Fruit fly (Drosophila melanogaster) whole organism, embryonic: ENCODE results near the gene CG42571.
A peak's percentile ranks its signal among the peaks of the same experiment; 100 is the strongest.

Experiments
- ATbp ChIP-seq: fragments of 200-800 bp; sonication (Bioruptor generic); optimal IDR thresholded peaks from 2 replicates; lab custom pipeline; 2017; ENCODE audit warnings: missing biosample characterization, mild to moderate bottlenecking, missing genetic modification characterization, missing genetic modification reagents
- Bdp1 ChIP-seq: fragments of 200-800 bp; sonication (Bioruptor generic); optimal IDR thresholded peaks from 3 replicates; lab custom pipeline; 2016; ENCODE audit warnings: missing biosample characterization, missing genetic modification characterization
- CG10274 ChIP-seq: fragments of 200-800 bp; sonication (Bioruptor generic); optimal IDR thresholded peaks from 3 replicates; lab custom pipeline; 2017; ENCODE audit warnings: missing biosample characterization, mild to moderate bottlenecking, missing genetic modification characterization
- CG10979 ChIP-seq: fragments of 200-800 bp; sonication (Bioruptor generic); optimal IDR thresholded peaks from 2 replicates; lab custom pipeline; 2018; ENCODE audit warnings: missing biosample characterization, mild to moderate bottlenecking, missing genetic modification characterization, moderate library complexity
- CG11695 ChIP-seq: fragments of 200-800 bp; sonication (Bioruptor generic); IDR thresholded peaks from 3 replicates; pipeline ENCODE4 v1.3.6; 2022; ENCODE audit warnings: missing biosample characterization, missing genetic modification characterization
- CG12236 ChIP-seq: fragments of 200-800 bp; sonication (Bioruptor generic); optimal IDR thresholded peaks from 2 replicates; lab custom pipeline; 2016; ENCODE audit warnings: missing biosample characterization, missing genetic modification characterization
- CG13123 ChIP-seq: fragments of 200-800 bp; sonication (Bioruptor generic); optimal IDR thresholded peaks from 2 replicates; lab custom pipeline; 2016; ENCODE audit warnings: missing biosample characterization, missing genetic modification characterization
- CG13775 ChIP-seq: fragments of 200-800 bp; sonication (Bioruptor generic); optimal IDR thresholded peaks from 3 replicates; lab custom pipeline; 2017; ENCODE audit warnings: missing biosample characterization, mild to moderate bottlenecking, missing genetic modification characterization
- CG17361 ChIP-seq: fragments of 200-800 bp; sonication (Bioruptor generic); IDR thresholded peaks from 3 replicates; pipeline ENCODE4 v1.3.6; 2022; ENCODE audit warnings: missing biosample characterization, missing genetic modification characterization
- CG18764 ChIP-seq: fragments of 200-800 bp; sonication (Bioruptor generic); optimal IDR thresholded peaks from 3 replicates; lab custom pipeline; 2016; ENCODE audit warnings: missing biosample characterization, missing genetic modification characterization
- CG2120 ChIP-seq: fragments of 200-800 bp; sonication (Bioruptor generic); optimal IDR thresholded peaks from 3 replicates; lab custom pipeline; 2016; ENCODE audit warnings: missing biosample characterization, missing genetic modification characterization
- CG2202 ChIP-seq: fragments of 200-800 bp; sonication (Bioruptor generic); optimal IDR thresholded peaks from 2 replicates; lab custom pipeline; 2018; ENCODE audit warnings: missing biosample characterization, mild to moderate bottlenecking, missing genetic modification characterization
- CG2712 ChIP-seq: fragments of 200-800 bp; optimal IDR thresholded peaks from 3 replicates; lab custom pipeline; 2019; ENCODE audit warnings: missing biosample characterization, mild to moderate bottlenecking, missing genetic modification characterization, moderate library complexity
- CG32772 ChIP-seq: fragments of 200-800 bp; sonication (Bioruptor generic); IDR thresholded peaks from 2 replicates; pipeline ENCODE4 v1.3.6; 2022; ENCODE audit warnings: missing biosample characterization, missing genetic modification characterization
- CG33213 ChIP-seq: fragments of 200-800 bp; sonication (Bioruptor generic); optimal IDR thresholded peaks from 3 replicates; lab custom pipeline; 2016; ENCODE audit warnings: missing biosample characterization, missing genetic modification characterization
- CG3407 ChIP-seq: fragments of 200-800 bp; sonication (Bioruptor generic); optimal IDR thresholded peaks from 2 replicates; lab custom pipeline; 2018; ENCODE audit warnings: missing biosample characterization, mild to moderate bottlenecking, missing genetic modification characterization
- CG34224 ChIP-seq: fragments of 200-800 bp; sonication (Bioruptor generic); IDR thresholded peaks from 3 replicates; pipeline ENCODE4 v1.3.6; 2022; ENCODE audit warnings: missing biosample characterization, missing genetic modification characterization; ENCODE audit not compliant: partially characterized antibody
- CG4707 ChIP-seq: fragments of 200-800 bp; sonication (Bioruptor generic); optimal IDR thresholded peaks from 2 replicates; lab custom pipeline; 2018; ENCODE audit warnings: missing biosample characterization, mild to moderate bottlenecking, missing genetic modification characterization, moderate library complexity
- CG7556 ChIP-seq: fragments of 200-800 bp; sonication (Bioruptor generic); optimal IDR thresholded peaks from 2 replicates; lab custom pipeline; 2017; ENCODE audit warnings: missing biosample characterization, mild to moderate bottlenecking, missing genetic modification characterization
- CG7839 ChIP-seq: fragments of 200-800 bp; sonication (Bioruptor generic); optimal IDR thresholded peaks from 3 replicates; lab custom pipeline; 2018; ENCODE audit warnings: missing biosample characterization, mild to moderate bottlenecking, missing genetic modification characterization, moderate library complexity
- CG8089 ChIP-seq: fragments of 200-800 bp; sonication (Bioruptor generic); optimal IDR thresholded peaks from 3 replicates; lab custom pipeline; 2016; ENCODE audit warnings: missing biosample characterization, missing genetic modification characterization
- CG8944 ChIP-seq: fragments of 200-800 bp; sonication (Bioruptor generic); optimal IDR thresholded peaks from 3 replicates; lab custom pipeline; 2016; ENCODE audit warnings: missing biosample characterization, missing genetic modification characterization
- CG9727 ChIP-seq: fragments of 200-800 bp; sonication (Bioruptor generic); optimal IDR thresholded peaks from 3 replicates; lab custom pipeline; 2017; ENCODE audit warnings: missing biosample characterization, mild to moderate bottlenecking, missing genetic modification characterization
- Camta ChIP-seq: fragments of 200-800 bp; sonication (Bioruptor generic); optimal IDR thresholded peaks from 2 replicates; lab custom pipeline; 2016; ENCODE audit warnings: missing biosample characterization, missing genetic modification characterization
- D19A ChIP-seq: fragments of 200-800 bp; optimal IDR thresholded peaks from 3 replicates; lab custom pipeline; 2019; ENCODE audit warnings: missing biosample characterization, mild to moderate bottlenecking, missing genetic modification characterization, moderate library complexity
- Deaf1 ChIP-seq: fragments of 200-800 bp; optimal IDR thresholded peaks from 3 replicates; lab custom pipeline; 2019; ENCODE audit warnings: missing biosample characterization, mild to moderate bottlenecking, missing genetic modification characterization, moderate library complexity
- E2f1 ChIP-seq: fragments of 200-800 bp; sonication (Bioruptor generic); IDR thresholded peaks from 2 replicates; pipeline ENCODE4 v1.3.6; 2022; ENCODE audit warnings: missing biosample characterization, missing genetic modification characterization
- E2f2 ChIP-seq: fragments of 200-800 bp; sonication (Bioruptor generic); IDR thresholded peaks from 2 replicates; pipeline ENCODE4 v1.3.6; 2022; ENCODE audit warnings: missing biosample characterization, missing genetic modification characterization
- Elba2 ChIP-seq: fragments of 200-800 bp; sonication (Bioruptor generic); optimal IDR thresholded peaks from 3 replicates; lab custom pipeline; 2016; ENCODE audit warnings: missing biosample characterization, missing genetic modification characterization
- Fer1 ChIP-seq: fragments of 200-800 bp; sonication (Bioruptor generic); optimal IDR thresholded peaks from 2 replicates; lab custom pipeline; 2017; ENCODE audit warnings: missing biosample characterization, mild to moderate bottlenecking, missing genetic modification characterization
- HLH3B ChIP-seq: fragments of 200-800 bp; sonication (Bioruptor generic); IDR thresholded peaks from 2 replicates; pipeline ENCODE4 v1.3.6; 2022; ENCODE audit warnings: missing biosample characterization, missing genetic modification characterization
- Hsf ChIP-seq: fragments of 200-800 bp; sonication (Bioruptor generic); optimal IDR thresholded peaks from 3 replicates; lab custom pipeline; 2016; ENCODE audit warnings: missing biosample characterization, missing genetic modification characterization
- NK7.1 ChIP-seq: fragments of 200-800 bp; sonication (Bioruptor generic); optimal IDR thresholded peaks from 3 replicates; lab custom pipeline; 2016; ENCODE audit warnings: missing biosample characterization, missing genetic modification characterization
- Rx ChIP-seq: fragments of 200-800 bp; sonication (Bioruptor generic); IDR thresholded peaks from 2 replicates; pipeline ENCODE4 v1.3.6; 2022; ENCODE audit warnings: missing biosample characterization, missing genetic modification characterization
- Side ChIP-seq: fragments of 200-800 bp; sonication (Bioruptor generic); optimal IDR thresholded peaks from 2 replicates; lab custom pipeline; 2016; ENCODE audit warnings: missing biosample characterization, missing genetic modification characterization
- Six4 ChIP-seq: fragments of 200-800 bp; sonication (Bioruptor generic); optimal IDR thresholded peaks from 2 replicates; lab custom pipeline; 2016; ENCODE audit warnings: missing biosample characterization, missing genetic modification characterization
- cad ChIP-seq: fragments of >200 bp; optimal IDR thresholded peaks from 2 replicates; lab custom pipeline; 2017; ENCODE audit warnings: missing biosample characterization, missing genetic modification characterization
- chif ChIP-seq, 2 experiments: fragments of 200-800 bp; sonication (Bioruptor generic); optimal IDR thresholded peaks; 3 replicates each; lab custom pipeline; 2016; ENCODE audit warnings: missing biosample characterization in 2 of 2, missing genetic modification characterization in 2 of 2
- crol ChIP-seq: fragments of 200-800 bp; sonication (Bioruptor generic); IDR thresholded peaks from 2 replicates; pipeline ENCODE4 v1.3.6; 2022; ENCODE audit warnings: missing biosample characterization, missing genetic modification characterization
- dati ChIP-seq: fragments of 200-800 bp; sonication (Bioruptor generic); IDR thresholded peaks from 2 replicates; pipeline ENCODE4 v1.3.6; 2022; ENCODE audit warnings: missing biosample characterization, missing genetic modification characterization
- dpn ChIP-seq, 2 experiments: fragments of 200-800 bp; sonication (Bioruptor generic); optimal IDR thresholded peaks; 3 replicates each; lab custom pipeline; 2016; ENCODE audit warnings: missing biosample characterization in 2 of 2, missing genetic modification characterization in 2 of 2
- esg ChIP-seq: fragments of 200-800 bp; sonication (Bioruptor generic); conservative IDR thresholded peaks from 2 replicates; pipeline ENCODE4 v1.3.6; 2022; ENCODE audit warnings: missing biosample characterization, missing genetic modification characterization
- jigr1 ChIP-seq: fragments of 200-800 bp; sonication (Bioruptor generic); IDR thresholded peaks from 3 replicates; pipeline ENCODE4 v1.3.6; 2022; ENCODE audit warnings: missing biosample characterization, missing genetic modification characterization
- klu ChIP-seq: fragments of 200-800 bp; sonication (Bioruptor generic); IDR thresholded peaks from 2 replicates; pipeline ENCODE4 v1.3.6; 2022; ENCODE audit warnings: missing biosample characterization, missing genetic modification characterization
- oc ChIP-seq: fragments of 200-800 bp; sonication (Bioruptor generic); optimal IDR thresholded peaks from 2 replicates; lab custom pipeline; 2018; ENCODE audit warnings: missing biosample characterization, mild to moderate bottlenecking, missing genetic modification characterization, moderate library complexity
- onecut ChIP-seq: fragments of 200-800 bp; sonication (Bioruptor generic); IDR thresholded peaks from 2 replicates; pipeline ENCODE4 v1.3.6; 2022; ENCODE audit warnings: missing biosample characterization, missing genetic modification characterization
- psq ChIP-seq: fragments of 200-800 bp; sonication (Bioruptor generic); optimal IDR thresholded peaks from 2 replicates; lab custom pipeline; 2017; ENCODE audit warnings: missing biosample characterization, missing genetic modification characterization
- scrt ChIP-seq: fragments of 200-800 bp; sonication (Bioruptor generic); optimal IDR thresholded peaks from 2 replicates; lab custom pipeline; 2018; ENCODE audit warnings: missing biosample characterization, mild to moderate bottlenecking, missing genetic modification characterization, moderate library complexity
- sens-2 ChIP-seq: fragments of 200-800 bp; sonication (Bioruptor generic); IDR thresholded peaks from 2 replicates; pipeline ENCODE4 v1.3.6; 2022; ENCODE audit warnings: missing biosample characterization, missing genetic modification characterization
- sqz ChIP-seq: fragments of 200-800 bp; sonication (Bioruptor generic); optimal IDR thresholded peaks from 3 replicates; lab custom pipeline; 2018; ENCODE audit warnings: missing biosample characterization, mild to moderate bottlenecking, missing genetic modification characterization
- twi ChIP-seq: fragments of 200-800 bp; optimal IDR thresholded peaks from 2 replicates; lab custom pipeline; 2019; ENCODE audit warnings: missing biosample characterization, mild to moderate bottlenecking, missing genetic modification characterization, moderate library complexity
- usp ChIP-seq: fragments of >200 bp; optimal IDR thresholded peaks from 2 replicates; lab custom pipeline; 2017; ENCODE audit warnings: missing biosample characterization, missing genetic modification characterization

The CG42571 gene

DNA sequence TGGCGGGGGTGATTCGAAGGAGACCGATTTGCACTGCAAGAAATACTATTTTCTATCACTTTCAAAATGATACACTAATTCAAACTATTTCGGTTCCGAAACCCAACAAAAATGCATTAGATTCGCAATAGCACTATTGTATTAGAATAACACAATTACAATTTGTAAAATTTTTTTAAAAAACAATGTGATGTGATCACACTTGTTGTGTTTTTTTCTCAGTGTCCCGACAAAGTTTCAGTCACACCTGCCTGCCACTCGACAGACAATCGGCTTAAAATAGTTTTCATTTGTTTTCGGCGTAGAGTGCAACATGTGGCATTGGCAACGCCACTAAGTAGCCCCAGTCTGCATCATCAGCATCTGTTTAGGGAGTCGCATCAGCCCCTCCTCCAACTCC, 41.1 kb upstream of the CG42571 start (continued):
- TF ChIP-seq dpn (GFP tag; optimal IDR thresholded peaks at IDR 0.05; lab: Kevin White, UChicago) (peak; percentile 48 to 53), crol (GFP tag; lab: Robert Waterston, UW) (peak; percentile 64), CG34224 (GFP tag; lab: Robert Waterston, UW) (no peak), Side (GFP tag; lab: Kevin White, UChicago) (peak; percentile 45), CG2712 (tag; lab: Kevin White, UChicago) (peak; percentile 92), CG13775 (GFP tag; lab: Kevin White, UChicago) (peak; percentile 66), CG8089 (GFP tag; lab: Kevin White, UChicago) (peak; percentile 68), sqz (GFP tag; lab: Kevin White, UChicago) (peak; percentile 38), CG8944 (GFP tag; lab: Kevin White, UChicago) (peak; percentile 42), CG33213 (peak; percentile 60), Fer1 (GFP tag; lab: Kevin White, UChicago) (no peak), CG18764 (GFP tag; lab: Kevin White, UChicago) (peak; percentile 47), sens-2 (peak; percentile 56; the same call in 1 of the 2 replicates), Bdp1 (GFP tag; lab: Kevin White, UChicago) (peak; percentile 45), Deaf1 (tag; lab: Kevin White, UChicago) (peak; percentile 15), CG7556 (GFP tag; lab: Kevin White, UChicago) (peak; percentile 65), ATbp (GFP tag; lab: Kevin White, UChicago) (peak; percentile 50), E2f2 (GFP tag; lab: Robert Waterston, UW) (no peak), klu (no peak), CG2202 (peak; percentile 85), twi (tag; lab: Kevin White, UChicago) (peak; percentile 91), CG32772 (GFP tag; lab: Robert Waterston, UW) (peak; percentile 50; the same call in 1 of the 2 replicates), esg (GFP tag; lab: Robert Waterston, UW) (peak; percentile 28; the same call in 1 of the 2 replicates), CG13123 (GFP tag; lab: Kevin White, UChicago) (peak; percentile 17), CG10979 (tag; lab: Kevin White, UChicago) (peak; percentile 93), CG11695 (GFP tag; lab: Robert Waterston, UW) (0 out of 3 replicates have a peak, but pooled peaks have one; percentile 44), NK7.1 (GFP tag; lab: Kevin White, UChicago) (peak; percentile 5), D19A (tag; lab: Kevin White, UChicago) (peak; percentile 79), CG10274 (GFP tag; lab: Kevin White, UChicago) (no peak), CG2120 (GFP tag; lab: Kevin White, UChicago) (no peak), CG17361 (GFP tag; lab: Robert Waterston, UW) (peak; percentile 81), oc (peak; percentile 68), E2f1 (GFP tag; lab: Robert Waterston, UW) (0 out of 2 replicates have a peak, but pooled peaks have one; percentile 37), Six4 (GFP tag; lab: Kevin White, UChicago) (peak; percentile 52), CG7839 (peak; percentile 71), Hsf (peak; percentile 57), jigr1 (no peak), Camta (GFP tag; lab: Kevin White, UChicago) (peak; percentile 63), cad (GFP tag; lab: Kevin White, UChicago) (no peak), HLH3B (GFP tag; lab: Robert Waterston, UW) (peak; percentile 38; the same call in 1 of the 2 replicates), chif (GFP tag; optimal IDR thresholded peaks at IDR 0.05; lab: Kevin White, UChicago) (peak; percentile 63 to 88), Rx (GFP tag; lab: Robert Waterston, UW) (peak; percentile 40), Elba2 (peak; percentile 9), dati (GFP tag; lab: Robert Waterston, UW) (0 out of 2 replicates have a peak, but pooled peaks have one; percentile 32), usp (no peak), scrt (no peak), CG9727 (peak; percentile 90), CG4707 (no peak), psq (GFP tag; lab: Kevin White, UChicago) (no peak), CG3407 (GFP tag; lab: Kevin White, UChicago) (peak; percentile 60), CG12236 (GFP tag; lab: Kevin White, UChicago) (peak; percentile 68), onecut (GFP tag; lab: Robert Waterston, UW) (0 out of 2 replicates have a peak, but pooled peaks have one; percentile 22)
